Worm (Caenorhabditis elegans) whole organism, late embryonic: ENCODE results near the gene rgs-2.

Experiments used
- K02D7.2 ChIP-seq: sonication (generic microtip); optimal IDR thresholded peaks from 2 replicates; lab custom pipeline; 2017; ENCODE audit warnings: mild to moderate bottlenecking, missing genetic modification characterization, missing compliant biosample characterization
- ahr-1 ChIP-seq: sonication (generic microtip); optimal IDR thresholded peaks from 2 replicates; lab custom pipeline; 2016; ENCODE audit warnings: missing genetic modification characterization, missing compliant biosample characterization
- ama-1 ChIP-seq: fragments of 150-350 bp; optimal IDR thresholded peaks from 2 replicates; lab custom pipeline; 2014
- ceh-2 ChIP-seq: sonication (generic microtip); optimal IDR thresholded peaks from 2 replicates; lab custom pipeline; 2016; ENCODE audit warnings: missing genotype, missing genetic modification characterization, missing compliant biosample characterization
- ceh-22 ChIP-seq: sonication (generic microtip); optimal IDR thresholded peaks from 2 replicates; lab custom pipeline; 2017; ENCODE audit warnings: missing biosample characterization, missing genetic modification characterization
- eyg-1 ChIP-seq: sonication (generic microtip); optimal IDR thresholded peaks from 2 replicates; lab custom pipeline; 2016; ENCODE audit warnings: missing genotype, missing genetic modification characterization, missing compliant biosample characterization
- hlh-8 ChIP-seq: sonication (generic microtip); optimal IDR thresholded peaks from 2 replicates; lab custom pipeline; 2016; ENCODE audit warnings: missing genotype, missing genetic modification characterization, missing compliant biosample characterization
- lim-6 ChIP-seq: sonication (generic microtip); optimal IDR thresholded peaks from 2 replicates; lab custom pipeline; 2016; ENCODE audit warnings: missing genetic modification characterization, missing compliant biosample characterization
- nfya-1 ChIP-seq: sonication (generic microtip); optimal IDR thresholded peaks from 2 replicates; lab custom pipeline; 2017; ENCODE audit warnings: missing genetic modification characterization, mild to moderate bottlenecking, missing compliant biosample characterization, antibody characterized with exemption, moderate library complexity
- nhr-11 ChIP-seq: fragments of 150-350 bp; optimal IDR thresholded peaks from 2 replicates; lab custom pipeline; 2014; ENCODE audit warnings: missing biosample characterization, missing genetic modification characterization
- pqm-1 ChIP-seq: sonication (generic microtip); optimal IDR thresholded peaks from 2 replicates; lab custom pipeline; 2016; ENCODE audit warnings: missing genetic modification characterization, missing compliant biosample characterization
- unc-3 ChIP-seq, 2 experiments: fragments of 200-800 bp in 1 of 2; sonication (Bioruptor generic) in 1 of 2; sonication (generic microtip) in 1 of 2; conservative IDR thresholded peaks in 1 of 2; optimal IDR thresholded peaks in 1 of 2; 2 replicates each; pipeline versions ENCODE4 v1.3.6 to Lab custom; 2016 to 2022; ENCODE audit warnings: missing compliant biosample characterization in 2 of 2, missing genetic modification characterization in 2 of 2, missing genetic modification reagents in 1 of 2
- unc-55 ChIP-seq: sonication (generic microtip); optimal IDR thresholded peaks from 2 replicates; lab custom pipeline; 2017; ENCODE audit warnings: missing biosample characterization, missing genetic modification reagents, missing genetic modification characterization
- ztf-16 ChIP-seq: sonication (generic microtip); optimal IDR thresholded peaks from 2 replicates; lab custom pipeline; 2017; ENCODE audit warnings: missing genetic modification characterization, missing compliant biosample characterization

- TF ChIP-seq unc-3 (GFP tag; conservative IDR thresholded peaks at IDR 0.05; lab: Robert Waterston, UW), result no peak
- no peak for TF ChIP-seq unc-3 (tag; optimal IDR thresholded peaks at IDR 0.05; lab: Kevin White, UChicago)
- no peak for TF ChIP-seq nhr-11
- no peak for TF ChIP-seq eyg-1 (tag; lab: Kevin White, UChicago)
- TF ChIP-seq unc-55 (GFP tag; lab: Kevin White, UChicago), result no peak
- TF ChIP-seq lim-6 (tag; lab: Kevin White, UChicago), result no peak
- no peak for TF ChIP-seq nfya-1
- no peak for TF ChIP-seq ztf-16
- TF ChIP-seq hlh-8 (tag; lab: Kevin White, UChicago), result no peak
- no peak for TF ChIP-seq ama-1 (lab: Kevin White, UChicago)
- no peak for TF ChIP-seq ceh-2 (tag; lab: Kevin White, UChicago)
- no peak for TF ChIP-seq K02D7.2 (tag; lab: Kevin White, UChicago)
- TF ChIP-seq ahr-1 (tag; lab: Kevin White, UChicago), result no peak
- TF ChIP-seq pqm-1 (tag; lab: Kevin White, UChicago), result no peak
- TF ChIP-seq ceh-22 (tag; lab: Kevin White, UChicago), result no peak
These were observed 21.1 kb upstream of the rgs-2 start, which contains the start of gene ugt-50 for ce11 chrX:12691306-12691705.
